Worm (Caenorhabditis elegans): ENCODE results near the gene ZK1290.11.

ZK1290.11 gene

ce11 chrII:7561494-7561893 is at the start of gene ZK1290.11, which contains the start of gene ZK1290.1:
ZK1290.11 (minus strand) TSS chrII:7561594.
ZK1290.1 (plus strand) TSS chrII:7561764.
- TF ChIP-seq tbx-11 (GFP tag; IDR thresholded peaks at IDR 0.05) (no peak), hnd-1 (tag; optimal IDR thresholded peaks at IDR 0.05) (no peak), hmg-4 (GFP tag; optimal IDR thresholded peaks at IDR 0.05) (no peak), ama-1 (optimal IDR thresholded peaks at IDR 0.05) (no peak), pes-1 (GFP tag; IDR thresholded peaks at IDR 0.05) (no peak), tbx-37 (GFP tag; conservative IDR thresholded peaks at IDR 0.05) (no peak), scrt-1 (GFP tag; IDR thresholded peaks at IDR 0.05) (no peak), ceh-13 (GFP tag; optimal IDR thresholded peaks at IDR 0.05) (no peak), F13C5.2 (tag; optimal IDR thresholded peaks at IDR 0.05) (no peak)

DNA sequence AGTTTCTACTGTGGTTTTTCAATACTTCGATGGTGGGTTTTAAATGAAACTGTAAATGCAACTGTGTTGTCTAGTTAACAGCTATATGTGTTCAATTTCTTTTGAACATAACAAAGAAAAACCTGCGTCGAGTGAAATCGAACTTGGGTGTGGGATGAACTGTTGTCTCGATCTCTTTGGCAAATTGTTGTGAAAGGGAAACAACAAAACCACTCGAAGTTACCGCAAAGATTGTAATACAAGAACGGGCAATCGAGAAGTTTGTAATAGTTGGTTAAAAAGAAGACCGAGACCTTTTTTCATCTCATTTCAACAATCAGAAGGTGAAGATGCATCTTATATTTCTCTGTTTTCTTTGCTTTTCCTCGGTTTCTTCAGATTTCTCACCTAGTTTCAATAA is 46.6 kb upstream of the ZK1290.11 start, which contains the start of gene lips-17:
lips-17 (plus strand) TSS at position 301 of the 400 bp plus-strand sequence.
- TF ChIP-seq hmbx-1 (tag; optimal IDR thresholded peaks at IDR 0.05) = no peak
- TF ChIP-seq ceh-13 (GFP tag; optimal IDR thresholded peaks at IDR 0.05) = no peak
- no peak for TF ChIP-seq hnd-1 (tag; optimal IDR thresholded peaks at IDR 0.05)
- TF ChIP-seq sea-1 (GFP tag; conservative IDR thresholded peaks at IDR 0.05) = no peak
- no peak for TF ChIP-seq ets-7 (tag; optimal IDR thresholded peaks at IDR 0.05)
- TF ChIP-seq B0310.2 (tag; optimal IDR thresholded peaks at IDR 0.05) = no peak
- TF ChIP-seq tra-4 (tag; optimal IDR thresholded peaks at IDR 0.05) = no peak
- TF ChIP-seq aly-1 (tag; optimal IDR thresholded peaks at IDR 0.05) = no peak
- no peak for TF ChIP-seq hmg-4 (GFP tag; optimal IDR thresholded peaks at IDR 0.05)
- no peak for TF ChIP-seq scrt-1 (GFP tag; IDR thresholded peaks at IDR 0.05)
- TF ChIP-seq tbx-11 (GFP tag; IDR thresholded peaks at IDR 0.05) = no peak
- TF ChIP-seq pes-1 (GFP tag; IDR thresholded peaks at IDR 0.05) = no peak
- TF ChIP-seq F13C5.2 (tag; optimal IDR thresholded peaks at IDR 0.05) = no peak
- TF ChIP-seq flt-1 (GFP tag; IDR thresholded peaks at IDR 0.05) = no peak
- no peak for TF ChIP-seq ceh-36 (tag; optimal IDR thresholded peaks at IDR 0.05)
- TF ChIP-seq tbx-37 (GFP tag; conservative IDR thresholded peaks at IDR 0.05) = no peak
- no peak for TF ChIP-seq ama-1 (optimal IDR thresholded peaks at IDR 0.05)

DNA sequence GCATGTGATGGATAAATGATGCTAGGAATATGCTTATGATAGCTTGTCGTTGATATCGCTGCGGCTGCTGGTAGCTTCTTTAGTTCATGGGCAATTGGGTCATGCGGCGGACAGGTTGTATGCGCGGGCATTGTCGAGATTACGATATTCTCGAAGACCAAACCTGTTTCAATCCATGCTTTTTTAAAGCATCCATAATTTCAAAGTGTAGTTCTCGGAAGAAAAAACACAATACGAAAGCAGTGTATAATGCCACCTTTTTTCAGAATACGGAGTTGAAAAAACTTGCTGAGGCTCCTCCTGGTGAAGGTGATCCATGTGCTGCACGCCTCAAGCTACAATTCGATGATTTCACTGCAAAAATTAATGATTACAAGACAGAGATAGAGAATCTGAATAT is 43.9 kb upstream of the ZK1290.11 start, which contains the start of gene osm-8:
osm-8 (minus strand) TSS at position 101 of the 400 bp plus-strand sequence.
- TF ChIP-seq hmg-4 (GFP tag; optimal IDR thresholded peaks at IDR 0.05) (no peak), ceh-13 (GFP tag; optimal IDR thresholded peaks at IDR 0.05) (no peak), scrt-1 (GFP tag; IDR thresholded peaks at IDR 0.05) (no peak), F13C5.2 (tag; optimal IDR thresholded peaks at IDR 0.05) (no peak), ceh-36 (tag; optimal IDR thresholded peaks at IDR 0.05) (no peak), tbx-11 (GFP tag; IDR thresholded peaks at IDR 0.05) (no peak), pes-1 (GFP tag; IDR thresholded peaks at IDR 0.05) (no peak), sea-1 (GFP tag; conservative IDR thresholded peaks at IDR 0.05) (no peak), hmbx-1 (tag; optimal IDR thresholded peaks at IDR 0.05) (no peak), tra-4 (tag; optimal IDR thresholded peaks at IDR 0.05) (no peak), hnd-1 (tag; optimal IDR thresholded peaks at IDR 0.05) (no peak), flt-1 (GFP tag; IDR thresholded peaks at IDR 0.05) (no peak), B0310.2 (tag; optimal IDR thresholded peaks at IDR 0.05) (no peak)

DNA sequence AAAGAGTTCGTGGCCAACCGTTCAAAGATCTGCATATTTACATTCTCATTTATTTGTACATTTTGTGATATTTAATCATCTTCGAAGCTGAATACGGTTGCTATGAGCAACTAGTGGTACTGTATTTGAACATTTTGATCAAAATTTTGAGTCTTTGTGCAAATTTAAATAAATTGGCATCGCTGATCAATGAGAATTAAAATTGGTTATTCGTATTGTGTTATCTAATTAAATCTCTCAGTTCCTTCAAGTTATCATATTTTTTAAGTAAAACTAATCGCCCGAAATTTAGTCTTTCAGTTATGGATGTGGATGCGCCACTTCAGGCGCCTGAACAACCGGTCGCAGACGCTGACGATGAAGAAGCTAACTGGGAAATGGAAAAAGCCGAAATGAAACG is 38.0 kb upstream of the ZK1290.11 start, which contains the start of gene npp-21:
npp-21 (plus strand) TSS at position 301 of the 400 bp plus-strand sequence.
- TF ChIP-seq tbx-11 (GFP tag; IDR thresholded peaks at IDR 0.05) = no peak
- no peak for TF ChIP-seq hmg-4 (GFP tag; optimal IDR thresholded peaks at IDR 0.05)
- no peak for TF ChIP-seq scrt-1 (GFP tag; IDR thresholded peaks at IDR 0.05)
- no peak for TF ChIP-seq tra-4 (tag; optimal IDR thresholded peaks at IDR 0.05)
- no peak for TF ChIP-seq flt-1 (GFP tag; IDR thresholded peaks at IDR 0.05)
- no peak for TF ChIP-seq ceh-13 (GFP tag; optimal IDR thresholded peaks at IDR 0.05)
- no peak for TF ChIP-seq pes-1 (GFP tag; IDR thresholded peaks at IDR 0.05)
- TF ChIP-seq ceh-36 (tag; optimal IDR thresholded peaks at IDR 0.05) = no peak
- TF ChIP-seq hmbx-1 (tag; optimal IDR thresholded peaks at IDR 0.05) = no peak
- no peak for TF ChIP-seq ets-7 (tag; optimal IDR thresholded peaks at IDR 0.05)
- no peak for TF ChIP-seq ama-1 (optimal IDR thresholded peaks at IDR 0.05)
- TF ChIP-seq aly-1 (tag; optimal IDR thresholded peaks at IDR 0.05) = no peak
- TF ChIP-seq B0310.2 (tag; optimal IDR thresholded peaks at IDR 0.05) = no peak
- TF ChIP-seq F13C5.2 (tag; optimal IDR thresholded peaks at IDR 0.05) = no peak
- no peak for TF ChIP-seq tbx-37 (GFP tag; conservative IDR thresholded peaks at IDR 0.05)
- TF ChIP-seq sea-1 (GFP tag; conservative IDR thresholded peaks at IDR 0.05) = no peak
- no peak for TF ChIP-seq hnd-1 (tag; optimal IDR thresholded peaks at IDR 0.05)

DNA sequence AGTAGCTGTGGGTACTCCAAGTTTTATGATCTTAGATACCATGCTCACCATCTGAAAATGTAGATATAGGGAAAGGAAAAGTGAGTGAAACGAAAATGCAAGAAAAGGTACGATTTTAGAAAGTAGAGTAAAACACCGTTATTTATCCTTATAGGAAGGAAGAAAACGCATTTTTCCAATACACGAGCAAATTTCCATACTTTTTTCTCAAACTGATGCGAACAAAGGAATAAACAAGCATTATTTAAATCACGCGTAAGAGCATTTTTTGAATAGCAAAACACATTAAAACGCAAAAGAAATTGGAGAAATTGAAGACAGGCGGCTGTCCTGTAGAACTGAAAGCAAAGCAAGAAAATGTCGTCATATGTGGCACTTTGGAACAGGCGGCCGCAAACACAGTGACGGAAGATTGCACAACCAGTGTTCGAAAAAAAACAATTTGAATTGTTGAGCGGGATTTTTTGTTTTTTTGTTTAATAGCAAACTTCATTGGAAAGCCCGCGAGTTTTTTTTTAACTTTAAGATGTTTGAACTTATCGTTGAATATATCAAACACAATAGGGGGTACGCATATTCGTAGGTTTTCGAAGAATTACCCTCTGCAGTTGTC is 37.4 kb upstream of the ZK1290.11 start, which contains the start of gene pgam-5:
pgam-5 (minus strand) TSS at position 51 of the 613 bp plus-strand sequence.
- TF ChIP-seq aly-1 (tag; optimal IDR thresholded peaks at IDR 0.05) = no peak
- no peak for TF ChIP-seq ets-7 (tag; optimal IDR thresholded peaks at IDR 0.05)
- no peak for TF ChIP-seq ceh-13 (GFP tag; optimal IDR thresholded peaks at IDR 0.05)
- no peak for TF ChIP-seq B0310.2 (tag; optimal IDR thresholded peaks at IDR 0.05)
- no peak for TF ChIP-seq tbx-11 (GFP tag; IDR thresholded peaks at IDR 0.05)
- TF ChIP-seq hnd-1 (tag; optimal IDR thresholded peaks at IDR 0.05) = no peak
- TF ChIP-seq ama-1 (optimal IDR thresholded peaks at IDR 0.05) = no peak
- TF ChIP-seq pes-1 (GFP tag; IDR thresholded peaks at IDR 0.05) = no peak
- TF ChIP-seq hmbx-1 (tag; optimal IDR thresholded peaks at IDR 0.05) = no peak
- no peak for TF ChIP-seq F13C5.2 (tag; optimal IDR thresholded peaks at IDR 0.05)
- no peak for TF ChIP-seq sea-1 (GFP tag; conservative IDR thresholded peaks at IDR 0.05)
- no peak for TF ChIP-seq scrt-1 (GFP tag; IDR thresholded peaks at IDR 0.05)

DNA sequence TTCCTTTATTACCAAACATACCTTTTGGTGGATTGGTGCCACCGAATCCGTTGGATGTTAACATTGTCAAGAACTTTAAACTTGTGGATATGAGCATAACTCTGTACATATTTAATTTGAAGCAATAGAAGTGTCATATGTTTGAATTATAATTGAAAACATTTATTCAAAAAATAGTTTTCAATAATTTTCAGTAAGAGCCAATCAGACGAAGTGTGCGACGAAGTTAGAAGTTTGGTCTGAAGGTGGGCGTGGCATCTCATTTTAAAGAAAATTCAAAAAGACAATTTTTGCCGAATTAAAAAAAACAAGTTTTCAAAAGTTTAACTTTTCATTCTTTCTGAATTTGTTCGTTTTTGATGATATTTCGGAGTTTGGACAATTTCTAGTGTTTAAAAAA is 33.4 kb upstream of the ZK1290.11 start, which contains the start of gene syd-1:
syd-1 (minus strand) TSS at position 101 of the 400 bp plus-strand sequence.
- TF ChIP-seq aly-1 (tag; optimal IDR thresholded peaks at IDR 0.05) (no peak), hmg-4 (GFP tag; optimal IDR thresholded peaks at IDR 0.05) (no peak), ceh-13 (GFP tag; optimal IDR thresholded peaks at IDR 0.05) (no peak), tra-4 (tag; optimal IDR thresholded peaks at IDR 0.05) (no peak), hmbx-1 (tag; optimal IDR thresholded peaks at IDR 0.05) (no peak), scrt-1 (GFP tag; IDR thresholded peaks at IDR 0.05) (no peak), ets-7 (tag; optimal IDR thresholded peaks at IDR 0.05) (no peak), F13C5.2 (tag; optimal IDR thresholded peaks at IDR 0.05) (no peak), sea-1 (GFP tag; conservative IDR thresholded peaks at IDR 0.05) (no peak), pes-1 (GFP tag; IDR thresholded peaks at IDR 0.05) (no peak)

- TF ChIP-seq flt-1 (GFP tag; IDR thresholded peaks at IDR 0.05) = no peak
- no peak for TF ChIP-seq ama-1 (optimal IDR thresholded peaks at IDR 0.05)
- no peak for TF ChIP-seq ceh-13 (GFP tag; optimal IDR thresholded peaks at IDR 0.05)
- TF ChIP-seq pes-1 (GFP tag; IDR thresholded peaks at IDR 0.05) = no peak
- no peak for TF ChIP-seq ceh-36 (tag; optimal IDR thresholded peaks at IDR 0.05)
- no peak for TF ChIP-seq tra-4 (tag; optimal IDR thresholded peaks at IDR 0.05)
- no peak for TF ChIP-seq tbx-37 (GFP tag; conservative IDR thresholded peaks at IDR 0.05)
- TF ChIP-seq hnd-1 (tag; optimal IDR thresholded peaks at IDR 0.05) = no peak
- no peak for TF ChIP-seq hmg-4 (GFP tag; optimal IDR thresholded peaks at IDR 0.05)
- no peak for TF ChIP-seq tbx-11 (GFP tag; IDR thresholded peaks at IDR 0.05)
- TF ChIP-seq B0310.2 (tag; optimal IDR thresholded peaks at IDR 0.05) = no peak
- TF ChIP-seq scrt-1 (GFP tag; IDR thresholded peaks at IDR 0.05) = no peak
- no peak for TF ChIP-seq aly-1 (tag; optimal IDR thresholded peaks at IDR 0.05)
- TF ChIP-seq ets-7 (tag; optimal IDR thresholded peaks at IDR 0.05) = no peak
- no peak for TF ChIP-seq sea-1 (GFP tag; conservative IDR thresholded peaks at IDR 0.05)
- TF ChIP-seq F13C5.2 (tag; optimal IDR thresholded peaks at IDR 0.05) = no peak
- no peak for TF ChIP-seq hmbx-1 (tag; optimal IDR thresholded peaks at IDR 0.05)
These were observed 32.9 kb upstream of the ZK1290.11 start for ce11 chrII:7594262-7594661.

Data from whole organism, early embryonic.